Fruit fly (Drosophila melanogaster) whole organism, prepupa: ENCODE results near the gene CG5674.

ENCODE experiments used
- Blimp-1 ChIP-seq: fragments of 200-800 bp; sonication (Bioruptor generic); optimal IDR thresholded peaks from 3 replicates; lab custom pipeline; 2017; ENCODE audit warnings: missing biosample characterization, missing genetic modification characterization, mild to moderate bottlenecking, moderate library complexity, missing genetic modification reagents
- CG10669 ChIP-seq: fragments of 200-800 bp; sonication (Bioruptor generic); optimal IDR thresholded peaks from 3 replicates; lab custom pipeline; 2018; ENCODE audit warnings: missing biosample characterization, mild to moderate bottlenecking, missing genetic modification characterization, moderate library complexity
- CG15336 ChIP-seq: fragments of 200-800 bp; sonication (Bioruptor generic); IDR thresholded peaks from 2 replicates; pipeline ENCODE4 v1.3.6; 2022; ENCODE audit warnings: missing biosample characterization, missing genetic modification characterization
- CG1621 ChIP-seq: fragments of 200-800 bp; sonication (Bioruptor generic); optimal IDR thresholded peaks from 3 replicates; lab custom pipeline; 2018; ENCODE audit warnings: missing biosample characterization, mild to moderate bottlenecking, missing genetic modification characterization
- CG16779 ChIP-seq: fragments of 200-800 bp; sonication (Bioruptor generic); optimal IDR thresholded peaks from 3 replicates; lab custom pipeline; 2017; ENCODE audit warnings: missing biosample characterization, mild to moderate bottlenecking, missing genetic modification characterization
- CG31627 ChIP-seq: fragments of 200-800 bp; sonication (Bioruptor generic); optimal IDR thresholded peaks from 3 replicates; lab custom pipeline; 2016; ENCODE audit warnings: missing biosample characterization, missing genetic modification characterization
- CG3919 ChIP-seq: fragments of 200-800 bp; sonication (Bioruptor generic); optimal IDR thresholded peaks from 3 replicates; lab custom pipeline; 2016; ENCODE audit warnings: missing biosample characterization, missing genetic modification characterization
- CG4318 ChIP-seq: fragments of 200-800 bp; sonication (Bioruptor generic); optimal IDR thresholded peaks from 3 replicates; lab custom pipeline; 2017; ENCODE audit warnings: missing biosample characterization, mild to moderate bottlenecking, missing genetic modification characterization
- CG6163 ChIP-seq: fragments of 200-800 bp; sonication (Bioruptor generic); IDR thresholded peaks from 3 replicates; pipeline ENCODE4 v1.3.6; 2022; ENCODE audit warnings: missing biosample characterization, missing genetic modification characterization
- CG6276 ChIP-seq: fragments of 200-800 bp; sonication (Bioruptor generic); optimal IDR thresholded peaks from 2 replicates; lab custom pipeline; 2017; ENCODE audit warnings: missing biosample characterization, mild to moderate bottlenecking, missing genetic modification characterization
- CG6792 ChIP-seq: fragments of 200-800 bp; sonication (Bioruptor generic); optimal IDR thresholded peaks from 3 replicates; lab custom pipeline; 2016; ENCODE audit warnings: missing biosample characterization, missing genetic modification characterization
- CG6854 ChIP-seq: fragments of 200-800 bp; sonication (Bioruptor generic); optimal IDR thresholded peaks from 2 replicates; lab custom pipeline; 2017; ENCODE audit warnings: missing biosample characterization, mild to moderate bottlenecking, missing genetic modification characterization
- CG7368 ChIP-seq: fragments of 200-800 bp; sonication (Bioruptor generic); optimal IDR thresholded peaks from 3 replicates; lab custom pipeline; 2016; ENCODE audit warnings: missing biosample characterization, missing genetic modification characterization
- CG8119 ChIP-seq: fragments of 200-800 bp; sonication (Bioruptor generic); IDR thresholded peaks from 3 replicates; pipeline ENCODE4 v1.3.6; 2022; ENCODE audit warnings: missing biosample characterization, missing genetic modification characterization
- CG8632 ChIP-seq: fragments of 200-800 bp; sonication (Bioruptor generic); optimal IDR thresholded peaks from 3 replicates; lab custom pipeline; 2016; ENCODE audit warnings: missing biosample characterization, missing genetic modification characterization
- CG9139 ChIP-seq: fragments of 200-800 bp; sonication (Bioruptor generic); optimal IDR thresholded peaks from 3 replicates; lab custom pipeline; 2017; ENCODE audit warnings: missing biosample characterization, mild to moderate bottlenecking, missing genetic modification characterization
- Eip75B ChIP-seq: fragments of 200-800 bp; sonication (Bioruptor generic); optimal IDR thresholded peaks from 3 replicates; lab custom pipeline; 2016; ENCODE audit warnings: missing biosample characterization, missing genetic modification characterization
- Eip93F ChIP-seq: fragments of 200-800 bp; sonication (Bioruptor generic); optimal IDR thresholded peaks from 2 replicates; lab custom pipeline; 2016; ENCODE audit warnings: missing biosample characterization, mild to moderate bottlenecking, missing genetic modification characterization
- Ets21C ChIP-seq: fragments of 200-800 bp; sonication (Bioruptor generic); optimal IDR thresholded peaks from 3 replicates; lab custom pipeline; 2016; ENCODE audit warnings: missing biosample characterization, missing genetic modification characterization
- Ets96B ChIP-seq: fragments of 200-800 bp; optimal IDR thresholded peaks from 2 replicates; lab custom pipeline; 2019; ENCODE audit warnings: missing biosample characterization, mild to moderate bottlenecking, missing genetic modification characterization, moderate library complexity
- Gug ChIP-seq: fragments of 200-800 bp; sonication (Bioruptor generic); IDR thresholded peaks from 2 replicates; pipeline ENCODE4 v1.3.6; 2022; ENCODE audit warnings: missing biosample characterization, missing genetic modification characterization
- Hr4 ChIP-seq: fragments of 200-800 bp; sonication (Bioruptor generic); optimal IDR thresholded peaks from 3 replicates; lab custom pipeline; 2016; ENCODE audit warnings: missing biosample characterization, missing genetic modification characterization
- OdsH ChIP-seq: fragments of 200-800 bp; sonication (Bioruptor generic); optimal IDR thresholded peaks from 3 replicates; lab custom pipeline; 2016; ENCODE audit warnings: missing biosample characterization, missing genetic modification characterization
- Sox14 ChIP-seq: fragments of 200-800 bp; sonication (Bioruptor generic); optimal IDR thresholded peaks from 3 replicates; lab custom pipeline; 2016; ENCODE audit warnings: missing biosample characterization, missing genetic modification characterization
- Sox15 ChIP-seq: fragments of 200-800 bp; sonication (Bioruptor generic); optimal IDR thresholded peaks from 3 replicates; lab custom pipeline; 2016; ENCODE audit warnings: missing biosample characterization, missing genetic modification characterization
- achi ChIP-seq: fragments of 200-800 bp; sonication (Bioruptor generic); optimal IDR thresholded peaks from 3 replicates; lab custom pipeline; 2016; ENCODE audit warnings: missing biosample characterization, missing genetic modification characterization
- acj6 ChIP-seq: fragments of 200-800 bp; sonication (Bioruptor generic); optimal IDR thresholded peaks from 3 replicates; lab custom pipeline; 2016; ENCODE audit warnings: missing biosample characterization, missing genetic modification characterization
- dac ChIP-seq: fragments of 200-800 bp; sonication (Bioruptor generic); optimal IDR thresholded peaks from 2 replicates; lab custom pipeline; 2017; ENCODE audit warnings: missing biosample characterization, mild to moderate bottlenecking, missing genetic modification characterization
- dsx ChIP-seq: fragments of 200-800 bp; optimal IDR thresholded peaks from 3 replicates; lab custom pipeline; 2019; ENCODE audit warnings: missing biosample characterization, mild to moderate bottlenecking, missing genetic modification characterization, moderate library complexity; ENCODE audit not compliant: poor library complexity, severe bottlenecking
- eg ChIP-seq: fragments of 200-800 bp; sonication (Bioruptor generic); IDR thresholded peaks from 3 replicates; pipeline ENCODE4 v1.3.6; 2022; ENCODE audit warnings: missing biosample characterization, missing genetic modification characterization
- fkh ChIP-seq: fragments of 200-800 bp; sonication (Bioruptor generic); optimal IDR thresholded peaks from 3 replicates; lab custom pipeline; 2017; ENCODE audit warnings: missing biosample characterization, mild to moderate bottlenecking, missing genetic modification characterization, moderate library complexity
- net ChIP-seq: fragments of 200-800 bp; sonication (Bioruptor generic); optimal IDR thresholded peaks from 3 replicates; lab custom pipeline; 2016; ENCODE audit warnings: missing biosample characterization, missing genetic modification characterization
- pdm3 ChIP-seq: fragments of 200-800 bp; sonication (Bioruptor generic); optimal IDR thresholded peaks from 3 replicates; lab custom pipeline; 2016; ENCODE audit warnings: missing biosample characterization, missing genetic modification characterization
- salr ChIP-seq, 2 experiments: fragments of 200-800 bp; sonication (Bioruptor generic); optimal IDR thresholded peaks; 3 replicates each; lab custom pipeline; 2016 to 2018; ENCODE audit warnings: missing biosample characterization in 2 of 2, missing genetic modification characterization in 2 of 2, mild to moderate bottlenecking in 1 of 2
- spab ChIP-seq: fragments of 200-800 bp; sonication (Bioruptor generic); optimal IDR thresholded peaks from 2 replicates; lab custom pipeline; 2017; ENCODE audit warnings: missing biosample characterization, mild to moderate bottlenecking, missing genetic modification characterization, missing genetic modification reagents
- vri ChIP-seq: fragments of 200-800 bp; sonication (Bioruptor generic); optimal IDR thresholded peaks from 3 replicates; lab custom pipeline; 2016; ENCODE audit warnings: missing biosample characterization, mild to moderate bottlenecking, missing genetic modification characterization

Gene CG5674

dm6 chr2L:17986099-17986498 is 22.9 kb downstream of the CG5674 start, which contains the start of gene CG5681:
TSS of gene CG5681 (plus strand) at chr2L:17986399.
- TF ChIP-seq CG16779 (tag; lab: Kevin White, UChicago) (no peak), achi (GFP tag; lab: Kevin White, UChicago) (no peak), pdm3 (no peak), Hr4 (no peak), CG6163 (GFP tag; lab: Robert Waterston, UW) (no peak), CG6276 (no peak), CG9139 (no peak), CG1621 (tag; lab: Kevin White, UChicago) (no peak), dsx (GFP tag; lab: Kevin White, UChicago) (no peak), Eip93F (GFP tag; lab: Kevin White, UChicago) (no peak)
- TF ChIP-seq, all 60 proteins: peak for 0

- TF ChIP-seq CG8119 (GFP tag; lab: Robert Waterston, UW): no peak
- TF ChIP-seq Eip75B (GFP tag; lab: Kevin White, UChicago): no peak
- TF ChIP-seq CG15336 (GFP tag; lab: Robert Waterston, UW): no peak
- TF ChIP-seq Blimp-1 (GFP tag; lab: Kevin White, UChicago): no peak
- no peak for TF ChIP-seq CG6792
Observed at dm6 chr2L:17988955-17989354, 25.8 kb downstream of the CG5674 start.

dm6 chr2L:17990118-17990517 is 26.9 kb downstream of the CG5674 start, which contains the start of gene Prosbeta5R2:
TSS of gene Prosbeta5R2 (plus strand) at chr2L:17990418.
- no peak for TF ChIP-seq CG16779 (tag; lab: Kevin White, UChicago)
- no peak for TF ChIP-seq Ets96B
- no peak for TF ChIP-seq OdsH
- no peak for TF ChIP-seq salr (GFP tag; optimal IDR thresholded peaks at IDR 0.05; lab: Kevin White, UChicago)
- no peak for TF ChIP-seq Sox15 (GFP tag; lab: Kevin White, UChicago)
- no peak for TF ChIP-seq CG4318 (GFP tag; lab: Kevin White, UChicago)
- TF ChIP-seq CG7368: no peak
- no peak for TF ChIP-seq net (GFP tag; lab: Kevin White, UChicago)
- TF ChIP-seq eg: no peak
- no peak for TF ChIP-seq CG8119 (GFP tag; lab: Robert Waterston, UW)

dm6 chr2L:17990771-17991170 is 27.6 kb downstream of the CG5674 start:
- TF ChIP-seq CG3919 (GFP tag; lab: Kevin White, UChicago): no peak
- TF ChIP-seq CG31627 (GFP tag; lab: Kevin White, UChicago): no peak
- TF ChIP-seq vri (GFP tag; lab: Kevin White, UChicago): no peak
- TF ChIP-seq Gug (GFP tag; lab: Robert Waterston, UW): 0 out of 2 replicates have a peak, but pooled peaks have one; percentile 12
- no peak for TF ChIP-seq Sox14 (GFP tag; lab: Kevin White, UChicago)
- no peak for TF ChIP-seq spab (GFP tag; lab: Kevin White, UChicago)
- TF ChIP-seq Sox15 (GFP tag; lab: Kevin White, UChicago): no peak
- no peak for TF ChIP-seq CG10669 (GFP tag; lab: Kevin White, UChicago)

dm6 chr2L:18002149-18002548 is 39.0 kb downstream of the CG5674 start:
- TF ChIP-seq salr (GFP tag; optimal IDR thresholded peaks at IDR 0.05; lab: Kevin White, UChicago) (no peak), CG6163 (GFP tag; lab: Robert Waterston, UW) (0 out of 3 replicates have a peak, but pooled peaks have one; percentile 30), CG6792 (no peak)

- TF ChIP-seq Sox15 (GFP tag; lab: Kevin White, UChicago) (peak; percentile 4), CG8119 (GFP tag; lab: Robert Waterston, UW) (peak; percentile 93), CG6792 (peak; percentile 53), net (GFP tag; lab: Kevin White, UChicago) (peak; percentile 61), CG8632 (GFP tag; lab: Kevin White, UChicago) (peak; percentile 62), salr (GFP tag; optimal IDR thresholded peaks at IDR 0.05; lab: Kevin White, UChicago) (peak in 1 of 2 experiments; percentile 76), Eip75B (GFP tag; lab: Kevin White, UChicago) (peak; percentile 51), dsx (GFP tag; lab: Kevin White, UChicago) (peak; percentile 66), CG3919 (GFP tag; lab: Kevin White, UChicago) (peak; percentile 64), Hr4 (peak; percentile 77), Blimp-1 (GFP tag; lab: Kevin White, UChicago) (peak; percentile 25), dac (peak; percentile 61), eg (peak; percentile 94), CG10669 (GFP tag; lab: Kevin White, UChicago) (peak; percentile 49), CG16779 (tag; lab: Kevin White, UChicago) (no peak), acj6 (peak; percentile 63), fkh (GFP tag; lab: Kevin White, UChicago) (no peak), CG9139 (peak; percentile 25), Sox14 (GFP tag; lab: Kevin White, UChicago) (peak; percentile 67), Ets21C (GFP tag; lab: Kevin White, UChicago) (peak; percentile 24), CG15336 (GFP tag; lab: Robert Waterston, UW) (peak; percentile 95), CG6854 (GFP tag; lab: Kevin White, UChicago) (peak; percentile 70), pdm3 (peak; percentile 58)
Observed at dm6 chr2L:18003028-18003836, 40.1 kb downstream of the CG5674 start.
